Fruit fly (Drosophila melanogaster): ENCODE results near the gene Sfp65A.

- TF ChIP-seq CG1620 (GFP tag; optimal IDR thresholded peaks at IDR 0.05) = no peak
- no peak for TF ChIP-seq pad (GFP tag; optimal IDR thresholded peaks at IDR 0.05)
- no peak for TF ChIP-seq ovo (GFP tag; optimal IDR thresholded peaks at IDR 0.05)
- no peak for TF ChIP-seq toe (GFP tag; optimal IDR thresholded peaks at IDR 0.05)
Measured at dm6 chr3L:6348433-6348832, 1.6 kb upstream of the Sfp65A start.
